Fruit fly (Drosophila melanogaster): Measurements from ENCODE around the gene Nep5.
A peak's percentile ranks its signal among the peaks of the same experiment; 100 is the strongest.

Nep5 gene

dm6 chr3R:27033935-27034334, 30.1 kb downstream of the Nep5 start:
- no peak for TF ChIP-seq Abd-B (GFP tag; optimal IDR thresholded peaks at IDR 0.05)
- no peak for TF ChIP-seq Dfd (GFP tag; optimal IDR thresholded peaks at IDR 0.05)
- no peak for TF ChIP-seq Dif (GFP tag; optimal IDR thresholded peaks at IDR 0.05; ENCODE audit: partially characterized antibody)
- TF ChIP-seq OdsH (GFP tag; optimal IDR thresholded peaks at IDR 0.05) = no peak
- no peak for TF ChIP-seq pan (optimal IDR thresholded peaks at IDR 0.05)
- no peak for TF ChIP-seq foxo (GFP tag; optimal IDR thresholded peaks at IDR 0.05)
- no peak for TF ChIP-seq Hr78 (GFP tag; optimal IDR thresholded peaks at IDR 0.05)
- TF ChIP-seq h (GFP tag; optimal IDR thresholded peaks at IDR 0.05) = no peak
- TF ChIP-seq CG32264 (GFP tag; optimal IDR thresholded peaks at IDR 0.05) = no peak
- TF ChIP-seq psq (GFP tag; optimal IDR thresholded peaks at IDR 0.05) = no peak
- TF ChIP-seq Jra (GFP tag; optimal IDR thresholded peaks at IDR 0.05) = no peak
- TF ChIP-seq rgr (GFP tag; optimal IDR thresholded peaks at IDR 0.05) = no peak
- TF ChIP-seq lola (GFP tag; optimal IDR thresholded peaks at IDR 0.05) = no peak
- no peak for TF ChIP-seq brk (GFP tag; optimal IDR thresholded peaks at IDR 0.05)
- no peak for TF ChIP-seq Myc (optimal IDR thresholded peaks at IDR 0.05)
- TF ChIP-seq Vsx2 (GFP tag; optimal IDR thresholded peaks at IDR 0.05; ENCODE audit: partially characterized antibody) = no peak
- TF ChIP-seq tai (GFP tag; optimal IDR thresholded peaks at IDR 0.05) = no peak
- TF ChIP-seq usp (GFP tag; optimal IDR thresholded peaks at IDR 0.05) = no peak
- TF ChIP-seq dmrt93B (GFP tag; optimal IDR thresholded peaks at IDR 0.05) = no peak

DNA sequence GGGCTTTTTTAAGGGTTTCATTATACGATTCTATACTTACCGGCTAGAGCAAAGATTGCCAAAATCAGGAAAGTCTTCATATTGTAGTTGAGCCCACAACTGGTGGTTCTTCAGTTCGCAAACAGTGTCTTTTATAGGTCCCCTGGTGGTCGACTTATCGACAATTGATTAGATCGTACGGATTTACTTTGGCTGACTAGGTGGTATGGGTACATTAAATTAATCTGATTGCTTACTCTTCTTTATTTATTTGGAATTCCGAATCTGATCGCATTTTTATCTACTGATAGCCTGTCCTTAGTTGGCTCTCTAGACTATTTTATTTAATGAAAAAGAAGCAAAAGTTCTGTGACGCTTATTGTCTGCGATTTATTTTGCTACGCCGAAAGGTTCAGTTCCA, 38.0 kb downstream of the Nep5 start, which contains the start of gene CG6271:
Gene CG6271, minus strand, starts transcription at position 101 of the 400 bp plus-strand sequence.
- TF ChIP-seq GATAd (GFP tag; optimal IDR thresholded peaks at IDR 0.05) (no peak), lola (GFP tag; optimal IDR thresholded peaks at IDR 0.05) (no peak), brk (GFP tag; optimal IDR thresholded peaks at IDR 0.05) (no peak), dmrt93B (GFP tag; optimal IDR thresholded peaks at IDR 0.05) (no peak), jim (GFP tag; optimal IDR thresholded peaks at IDR 0.05) (no peak), Abd-B (GFP tag; optimal IDR thresholded peaks at IDR 0.05) (no peak), Myc (optimal IDR thresholded peaks at IDR 0.05) (no peak), foxo (GFP tag; optimal IDR thresholded peaks at IDR 0.05) (no peak), Jra (GFP tag; optimal IDR thresholded peaks at IDR 0.05) (no peak), CrebA (GFP tag; optimal IDR thresholded peaks at IDR 0.05; ENCODE audit: borderline replicate concordance) (no peak), N (GFP tag; optimal IDR thresholded peaks at IDR 0.05) (no peak)

dm6 chr3R:27023117-27023516, 40.9 kb downstream of the Nep5 start, which contains the start of gene CG6277:
CG6277 (minus strand) TSS chr3R:27023217.
- no peak for TF ChIP-seq Mio (GFP tag; optimal IDR thresholded peaks at IDR 0.05)
- no peak for TF ChIP-seq woc (GFP tag; optimal IDR thresholded peaks at IDR 0.05)
- no peak for TF ChIP-seq psq (GFP tag; optimal IDR thresholded peaks at IDR 0.05)
- TF ChIP-seq CrebA (GFP tag; optimal IDR thresholded peaks at IDR 0.05; ENCODE audit: borderline replicate concordance) = no peak
- no peak for TF ChIP-seq Dfd (GFP tag; optimal IDR thresholded peaks at IDR 0.05)
- TF ChIP-seq Sp1 (GFP tag; optimal IDR thresholded peaks at IDR 0.05) = no peak
- no peak for TF ChIP-seq sv (GFP tag; optimal IDR thresholded peaks at IDR 0.05)
- no peak for TF ChIP-seq tai (GFP tag; optimal IDR thresholded peaks at IDR 0.05)
- TF ChIP-seq foxo (GFP tag; optimal IDR thresholded peaks at IDR 0.05) = no peak

DNA sequence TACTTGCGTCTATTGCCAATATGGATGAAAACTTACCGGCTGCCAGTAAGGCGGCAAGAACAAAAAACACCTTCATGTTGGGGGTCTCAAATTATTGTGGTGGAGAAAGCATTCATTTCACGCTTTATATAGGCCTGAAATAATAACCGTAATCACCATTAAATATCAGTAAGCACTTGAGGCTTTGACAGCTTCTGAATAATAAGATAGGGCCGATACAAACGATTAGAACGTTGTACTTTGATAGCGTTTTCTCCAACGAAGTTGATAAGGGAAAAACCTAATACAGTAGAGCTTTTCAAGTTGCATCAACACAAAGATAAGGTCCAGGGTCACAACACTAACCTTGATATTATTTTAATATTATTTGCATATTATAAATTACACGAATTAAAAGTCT, 42.7 kb downstream of the Nep5 start, which contains the start of gene CG6283:
Gene CG6283, minus strand, starts transcription at position 101 of the 400 bp plus-strand sequence.
- TF ChIP-seq lola (GFP tag; optimal IDR thresholded peaks at IDR 0.05) = no peak
- no peak for TF ChIP-seq CG32264 (GFP tag; optimal IDR thresholded peaks at IDR 0.05)
- no peak for TF ChIP-seq ey (GFP tag; optimal IDR thresholded peaks at IDR 0.05)
- TF ChIP-seq fru (GFP tag; optimal IDR thresholded peaks at IDR 0.05) = no peak
- TF ChIP-seq foxo (GFP tag; optimal IDR thresholded peaks at IDR 0.05) = no peak

- TF ChIP-seq Rel (GFP tag; optimal IDR thresholded peaks at IDR 0.05) (no peak), Rel (tag; optimal IDR thresholded peaks at IDR 0.05) (peak; percentile 29), dsf (GFP tag; optimal IDR thresholded peaks at IDR 0.05; ENCODE audit: borderline replicate concordance) (no peak)
These were observed 44.3 kb downstream of the Nep5 start, which contains the start of gene CG17191 for dm6 chr3R:27019701-27020172. CG17191 (minus strand) TSS chr3R:27019751.

dm6 chr3R:27018187-27018586, 45.8 kb downstream of the Nep5 start, which contains the start of gene CG17192:
CG17192 (minus strand) TSS chr3R:27018287.
- TF ChIP-seq Rel (GFP tag; optimal IDR thresholded peaks at IDR 0.05) = no peak
- no peak for TF ChIP-seq Rel (tag; optimal IDR thresholded peaks at IDR 0.05)
- no peak for TF ChIP-seq Sp1 (GFP tag; optimal IDR thresholded peaks at IDR 0.05)
- no peak for TF ChIP-seq GATAd (GFP tag; optimal IDR thresholded peaks at IDR 0.05)
- TF ChIP-seq lola (GFP tag; optimal IDR thresholded peaks at IDR 0.05) = no peak
- TF ChIP-seq woc (GFP tag; optimal IDR thresholded peaks at IDR 0.05) = no peak
- no peak for TF ChIP-seq dmrt93B (GFP tag; optimal IDR thresholded peaks at IDR 0.05)
- TF ChIP-seq sv (GFP tag; optimal IDR thresholded peaks at IDR 0.05) = no peak
- no peak for TF ChIP-seq Dif (GFP tag; optimal IDR thresholded peaks at IDR 0.05; ENCODE audit: partially characterized antibody)
- TF ChIP-seq Hnf4 (GFP tag; optimal IDR thresholded peaks at IDR 0.05) = no peak
- no peak for TF ChIP-seq psq (GFP tag; optimal IDR thresholded peaks at IDR 0.05)
- no peak for TF ChIP-seq Mio (GFP tag; optimal IDR thresholded peaks at IDR 0.05)
- TF ChIP-seq N (GFP tag; optimal IDR thresholded peaks at IDR 0.05) = no peak
- no peak for TF ChIP-seq OdsH (GFP tag; optimal IDR thresholded peaks at IDR 0.05)
- TF ChIP-seq h (GFP tag; optimal IDR thresholded peaks at IDR 0.05) = no peak
- TF ChIP-seq fru (GFP tag; optimal IDR thresholded peaks at IDR 0.05) = no peak
- no peak for TF ChIP-seq HLH106 (tag; optimal IDR thresholded peaks at IDR 0.05)
- TF ChIP-seq Vsx2 (GFP tag; optimal IDR thresholded peaks at IDR 0.05; ENCODE audit: partially characterized antibody) = no peak
- TF ChIP-seq CG32264 (GFP tag; optimal IDR thresholded peaks at IDR 0.05) = no peak
